Worm (Caenorhabditis elegans) whole organism, L3 larva: Measurements from ENCODE around the gene sip-1.
A peak's percentile ranks its signal among the peaks of the same experiment; 100 is the strongest.

Experiments used
- R02D3.7 ChIP-seq: fragments of 150-350 bp; optimal IDR thresholded peaks from 2 replicates; lab custom pipeline; 2014; ENCODE audit warnings: missing biosample characterization, missing genetic modification characterization
- ZK546.5 ChIP-seq: sonication (generic microtip); optimal IDR thresholded peaks from 2 replicates; lab custom pipeline; 2017; ENCODE audit warnings: missing biosample characterization, missing genetic modification characterization
- ama-1 ChIP-seq: fragments of 150-350 bp; optimal IDR thresholded peaks from 2 replicates; lab custom pipeline; 2018
- ceh-28 ChIP-seq: fragments of 150-350 bp; optimal IDR thresholded peaks from 2 replicates; lab custom pipeline; 2014; ENCODE audit warnings: missing biosample characterization, missing genetic modification reagents, missing genetic modification characterization
- ceh-82 ChIP-seq: fragments of 150-350 bp; optimal IDR thresholded peaks from 2 replicates; lab custom pipeline; 2014; ENCODE audit warnings: missing biosample characterization, missing genetic modification characterization
- ceh-9 ChIP-seq: sonication (generic microtip); optimal IDR thresholded peaks from 2 replicates; lab custom pipeline; 2018; ENCODE audit warnings: missing biosample characterization, missing genetic modification characterization
- daf-12 ChIP-seq: fragments of 150-350 bp; optimal IDR thresholded peaks from 2 replicates; lab custom pipeline; 2014; ENCODE audit warnings: missing biosample characterization, missing genetic modification reagents, missing genetic modification characterization
- egl-27 ChIP-seq: sonication (generic microtip); optimal IDR thresholded peaks from 4 replicates; lab custom pipeline; 2017; ENCODE audit warnings: missing biosample characterization, missing genetic modification reagents, missing genetic modification characterization
- elt-1 ChIP-seq: fragments of 150-350 bp; optimal IDR thresholded peaks from 2 replicates; lab custom pipeline; 2014; ENCODE audit warnings: missing biosample characterization, missing genetic modification characterization
- elt-2 ChIP-seq: sonication (generic microtip); optimal IDR thresholded peaks from 2 replicates; lab custom pipeline; 2016; ENCODE audit warnings: missing genetic modification reagents, mild to moderate bottlenecking, missing genetic modification characterization, missing compliant biosample characterization
- elt-3 ChIP-seq, 3 experiments: fragments of 150-350 bp in 1 of 3; sonication (generic microtip) in 2 of 3; optimal IDR thresholded peaks; 2 replicates in 2 of 3; 4 replicates in 1 of 3; lab custom pipeline; 2014 to 2017; ENCODE audit warnings: missing biosample characterization in 3 of 3, missing genetic modification characterization in 3 of 3
- eor-1 ChIP-seq, 2 experiments: fragments of 150-350 bp; optimal IDR thresholded peaks; 2 replicates each; lab custom pipeline; 2014 to 2018; ENCODE audit warnings: missing biosample characterization in 2 of 2, missing genetic modification characterization in 2 of 2
- fkh-2 ChIP-seq: fragments of 150-350 bp; optimal IDR thresholded peaks from 2 replicates; lab custom pipeline; 2014; ENCODE audit warnings: missing biosample characterization, missing genetic modification reagents, missing genetic modification characterization
- fos-1 ChIP-seq: fragments of 150-350 bp; optimal IDR thresholded peaks from 2 replicates; lab custom pipeline; 2014; ENCODE audit warnings: missing biosample characterization, missing genetic modification characterization
- hmg-11 ChIP-seq: sonication (generic microtip); optimal IDR thresholded peaks from 2 replicates; lab custom pipeline; 2016; ENCODE audit warnings: missing genetic modification characterization, missing compliant biosample characterization
- jun-1 ChIP-seq: fragments of 150-350 bp; optimal IDR thresholded peaks from 2 replicates; lab custom pipeline; 2014; ENCODE audit warnings: missing biosample characterization, missing genetic modification reagents, missing genetic modification characterization
- lin-15B ChIP-seq: fragments of 150-350 bp; optimal IDR thresholded peaks from 2 replicates; lab custom pipeline; 2014; ENCODE audit warnings: missing biosample characterization, missing genetic modification characterization
- lin-39 ChIP-seq: fragments of 150-350 bp; optimal IDR thresholded peaks from 2 replicates; lab custom pipeline; 2018; ENCODE audit warnings: missing biosample characterization, missing genetic modification reagents, missing genetic modification characterization
- lsy-12 ChIP-seq: sonication (generic microtip); optimal IDR thresholded peaks from 2 replicates; lab custom pipeline; 2016; ENCODE audit warnings: mild to moderate bottlenecking, missing genetic modification characterization, missing compliant biosample characterization
- mml-1 ChIP-seq: fragments of 150-350 bp; sonication (generic microtip); optimal IDR thresholded peaks from 3 replicates; lab custom pipeline; 2014; ENCODE audit warnings: missing biosample characterization, missing genetic modification characterization
- nfya-1 ChIP-seq: sonication (generic microtip); optimal IDR thresholded peaks from 2 replicates; lab custom pipeline; 2017; ENCODE audit warnings: missing genetic modification characterization, mild to moderate bottlenecking, missing compliant biosample characterization, antibody characterized with exemption, moderate library complexity; ENCODE audit not compliant: insufficient read depth
- nhr-11 ChIP-seq: fragments of 150-350 bp; optimal IDR thresholded peaks from 2 replicates; lab custom pipeline; 2014; ENCODE audit warnings: missing biosample characterization, missing genetic modification characterization
- nhr-12 ChIP-seq: fragments of 150-350 bp; optimal IDR thresholded peaks from 2 replicates; lab custom pipeline; 2014; ENCODE audit warnings: missing biosample characterization, missing genetic modification characterization
- nhr-23 ChIP-seq: fragments of 150-350 bp; optimal IDR thresholded peaks from 2 replicates; lab custom pipeline; 2014; ENCODE audit warnings: missing biosample characterization, missing genetic modification reagents, missing genetic modification characterization
- nhr-237 ChIP-seq: fragments of 150-350 bp; optimal IDR thresholded peaks from 2 replicates; lab custom pipeline; 2014; ENCODE audit warnings: missing biosample characterization, missing genetic modification characterization
- nhr-25 ChIP-seq: sonication (generic microtip); optimal IDR thresholded peaks from 2 replicates; lab custom pipeline; 2017; ENCODE audit warnings: missing biosample characterization, missing genetic modification characterization
- nhr-28 ChIP-seq: fragments of 150-350 bp; optimal IDR thresholded peaks from 2 replicates; lab custom pipeline; 2014; ENCODE audit warnings: missing biosample characterization, missing genetic modification characterization
- nhr-43 ChIP-seq: sonication (generic microtip); optimal IDR thresholded peaks from 2 replicates; lab custom pipeline; 2016; ENCODE audit warnings: mild to moderate bottlenecking, missing genetic modification characterization, missing compliant biosample characterization; ENCODE audit not compliant: poor library complexity, severe bottlenecking
- nhr-67 ChIP-seq: fragments of 150-350 bp; optimal IDR thresholded peaks from 2 replicates; lab custom pipeline; 2014; ENCODE audit warnings: missing biosample characterization, missing genetic modification characterization
- pha-4 ChIP-seq: fragments of 150-350 bp; optimal IDR thresholded peaks from 2 replicates; lab custom pipeline; 2014; ENCODE audit warnings: missing biosample characterization, missing genetic modification reagents, missing genetic modification characterization
- pqm-1 ChIP-seq: fragments of 150-350 bp; optimal IDR thresholded peaks from 2 replicates; lab custom pipeline; 2017; ENCODE audit warnings: missing biosample characterization, missing genetic modification characterization, inconsistent platforms
- sea-2 ChIP-seq: fragments of 150-350 bp; sonication (generic microtip); optimal IDR thresholded peaks from 4 replicates; lab custom pipeline; 2014; ENCODE audit warnings: missing biosample characterization, missing genetic modification reagents, missing genetic modification characterization
- snpc-4 ChIP-seq: fragments of 150-350 bp; optimal IDR thresholded peaks from 2 replicates; lab custom pipeline; 2014; ENCODE audit warnings: missing biosample characterization, missing genetic modification characterization
- tbx-2 ChIP-seq: sonication (generic microtip); optimal IDR thresholded peaks from 2 replicates; lab custom pipeline; 2016; ENCODE audit warnings: mild to moderate bottlenecking, missing genetic modification characterization, missing compliant biosample characterization
- unc-39 ChIP-seq: sonication (generic microtip); optimal IDR thresholded peaks from 4 replicates; lab custom pipeline; 2017; ENCODE audit warnings: missing biosample characterization, missing genetic modification characterization
- zag-1 ChIP-seq: fragments of 150-350 bp; optimal IDR thresholded peaks from 2 replicates; lab custom pipeline; 2014; ENCODE audit warnings: missing biosample characterization, missing genetic modification characterization
- ztf-4 ChIP-seq: fragments of 150-350 bp; optimal IDR thresholded peaks from 2 replicates; lab custom pipeline; 2014; ENCODE audit warnings: missing biosample characterization, missing genetic modification characterization

sip-1 gene

ce11 chrIII:10505182-10505581, 1.4 kb downstream of the sip-1 start, which contains the start of the genes taf-11.3 and urm-1:
taf-11.3 (minus strand) TSS chrIII:10505250.
urm-1 (plus strand) TSS chrIII:10505480.
- TF ChIP-seq ama-1 (lab: Kevin White, UChicago) (no peak), pqm-1 (tag; lab: Kevin White, UChicago) (no peak), nhr-237 (tag; lab: Kevin White, UChicago) (no peak), egl-27 (no peak), lsy-12 (no peak), R02D3.7 (tag; lab: Kevin White, UChicago) (peak; percentile 56), nhr-11 (tag; lab: Kevin White, UChicago) (no peak), snpc-4 (tag; lab: Kevin White, UChicago) (peak; percentile 88), nhr-43 (peak; percentile 61), nhr-23 (tag; lab: Kevin White, UChicago) (peak; percentile 89), nhr-25 (tag; lab: Kevin White, UChicago) (peak; percentile 35), lin-15B (tag; lab: Kevin White, UChicago) (peak; percentile 93), elt-1 (tag; lab: Kevin White, UChicago) (no peak), lin-39 (peak; percentile 24), zag-1 (tag; lab: Kevin White, UChicago) (no peak), ceh-9 (tag; lab: Kevin White, UChicago) (no peak), tbx-2 (tag; lab: Kevin White, UChicago) (no peak), sea-2 (GFP tag; lab: Kevin White, UChicago) (no peak), eor-1 (tag; optimal IDR thresholded peaks at IDR 0.05; lab: Kevin White, UChicago) (no peak), jun-1 (tag; lab: Kevin White, UChicago) (peak; percentile 13), hmg-11 (peak; percentile 67), elt-2 (tag; lab: Kevin White, UChicago) (peak; percentile 21), ZK546.5 (tag; lab: Kevin White, UChicago) (no peak), ceh-82 (tag; lab: Kevin White, UChicago) (no peak), pha-4 (tag; lab: Kevin White, UChicago) (peak; percentile 90), nfya-1 (peak; percentile 85)

- TF ChIP-seq nhr-67 (tag; lab: Kevin White, UChicago): no peak
- no peak for TF ChIP-seq ceh-9 (tag; lab: Kevin White, UChicago)
- no peak for TF ChIP-seq elt-3 (tag; optimal IDR thresholded peaks at IDR 0.05; lab: Kevin White, UChicago)
- TF ChIP-seq nhr-12: no peak
- TF ChIP-seq lsy-12: no peak
- TF ChIP-seq nhr-43: no peak
- no peak for TF ChIP-seq lin-39
- no peak for TF ChIP-seq ceh-28 (tag; lab: Kevin White, UChicago)
- no peak for TF ChIP-seq mml-1 (tag; lab: Kevin White, UChicago)
- TF ChIP-seq nhr-23 (tag; lab: Kevin White, UChicago): no peak
- no peak for TF ChIP-seq nhr-237 (tag; lab: Kevin White, UChicago)
- no peak for TF ChIP-seq daf-12
- TF ChIP-seq elt-2 (tag; lab: Kevin White, UChicago): no peak
- no peak for TF ChIP-seq unc-39
- no peak for TF ChIP-seq eor-1 (tag; optimal IDR thresholded peaks at IDR 0.05; lab: Kevin White, UChicago)
- TF ChIP-seq fos-1 (tag; lab: Kevin White, UChicago): no peak
These were observed 2.8 kb downstream of the sip-1 start, which contains the start of gene rab-33 for ce11 chrIII:10503753-10504152. rab-33 (minus strand) TSS chrIII:10503853.

ce11 chrIII:10488052-10488451, 18.5 kb downstream of the sip-1 start, which contains the start of gene ptr-25:
ptr-25 (plus strand) TSS chrIII:10488124.
- no peak for TF ChIP-seq daf-12
- no peak for TF ChIP-seq sea-2 (GFP tag; lab: Kevin White, UChicago)
- TF ChIP-seq lin-39: no peak
- TF ChIP-seq ceh-82 (tag; lab: Kevin White, UChicago): no peak
- no peak for TF ChIP-seq hmg-11
- TF ChIP-seq eor-1 (tag; optimal IDR thresholded peaks at IDR 0.05; lab: Kevin White, UChicago): no peak
- TF ChIP-seq fos-1 (tag; lab: Kevin White, UChicago): no peak
- no peak for TF ChIP-seq tbx-2 (tag; lab: Kevin White, UChicago)
- no peak for TF ChIP-seq zag-1 (tag; lab: Kevin White, UChicago)
- no peak for TF ChIP-seq nhr-43
- TF ChIP-seq snpc-4 (tag; lab: Kevin White, UChicago): no peak
- TF ChIP-seq ztf-4 (tag; lab: Kevin White, UChicago): no peak
- no peak for TF ChIP-seq elt-3 (tag; optimal IDR thresholded peaks at IDR 0.05; lab: Kevin White, UChicago)
- TF ChIP-seq lsy-12: no peak
- no peak for TF ChIP-seq nhr-28 (tag; lab: Kevin White, UChicago)
- no peak for TF ChIP-seq elt-1 (tag; lab: Kevin White, UChicago)
- TF ChIP-seq fkh-2 (tag; lab: Kevin White, UChicago): no peak
- TF ChIP-seq mml-1 (tag; lab: Kevin White, UChicago): no peak
- TF ChIP-seq nhr-11 (tag; lab: Kevin White, UChicago): no peak
- TF ChIP-seq, all 47 proteins: peak for 0
